Worm (Caenorhabditis elegans): Measurements from ENCODE around the gene C43F9.4.

DNA sequence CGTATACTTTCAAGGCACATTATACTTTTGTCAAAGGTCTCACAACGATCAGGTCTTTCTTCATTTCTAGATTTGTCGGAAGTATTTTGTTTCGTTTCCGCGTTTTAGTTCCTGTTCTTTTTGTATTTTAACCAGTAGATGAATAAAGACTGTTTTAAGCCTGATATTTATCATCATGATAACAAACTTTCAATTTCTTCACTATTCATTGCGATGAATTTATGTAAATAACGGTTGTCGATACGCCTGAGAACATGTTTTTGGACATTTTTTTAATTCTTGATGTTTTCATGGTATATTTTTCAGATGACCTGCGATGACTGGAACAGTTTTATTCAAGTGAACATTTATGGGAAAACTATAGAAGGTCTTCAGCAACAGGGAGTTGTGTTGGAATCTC is 30.6 kb downstream of the C43F9.4 start, which contains the start of gene zim-3:
- TF ChIP-seq snpc-4 (tag; optimal IDR thresholded peaks at IDR 0.05) (no peak), T26A8.4 (GFP tag; IDR thresholded peaks at IDR 0.05) (no peak)

Data from whole organism, L4 larva.